Fruit fly (Drosophila melanogaster): ENCODE results near the gene CG31551.

- no peak for TF ChIP-seq CTCF (optimal IDR thresholded peaks at IDR 0.05)
- no peak for TF ChIP-seq CG8478 (optimal IDR thresholded peaks at IDR 0.05)
Observed at dm6 chr3R:5617923-5618623, 9.6 kb upstream of the CG31551 start.

Data from S2 (cell line).